Fruit fly (Drosophila melanogaster) S2 (cell line): ENCODE measurements around the gene Wdr81.

Experiments
- CG8478 ChIP-seq: fragments of >200 bp; optimal IDR thresholded peaks from 2 replicates; lab custom pipeline; 2018
- CTCF ChIP-seq, 2 experiments: fragments of >200 bp; optimal IDR thresholded peaks; 2 replicates each; lab custom pipeline; 2018

DNA sequence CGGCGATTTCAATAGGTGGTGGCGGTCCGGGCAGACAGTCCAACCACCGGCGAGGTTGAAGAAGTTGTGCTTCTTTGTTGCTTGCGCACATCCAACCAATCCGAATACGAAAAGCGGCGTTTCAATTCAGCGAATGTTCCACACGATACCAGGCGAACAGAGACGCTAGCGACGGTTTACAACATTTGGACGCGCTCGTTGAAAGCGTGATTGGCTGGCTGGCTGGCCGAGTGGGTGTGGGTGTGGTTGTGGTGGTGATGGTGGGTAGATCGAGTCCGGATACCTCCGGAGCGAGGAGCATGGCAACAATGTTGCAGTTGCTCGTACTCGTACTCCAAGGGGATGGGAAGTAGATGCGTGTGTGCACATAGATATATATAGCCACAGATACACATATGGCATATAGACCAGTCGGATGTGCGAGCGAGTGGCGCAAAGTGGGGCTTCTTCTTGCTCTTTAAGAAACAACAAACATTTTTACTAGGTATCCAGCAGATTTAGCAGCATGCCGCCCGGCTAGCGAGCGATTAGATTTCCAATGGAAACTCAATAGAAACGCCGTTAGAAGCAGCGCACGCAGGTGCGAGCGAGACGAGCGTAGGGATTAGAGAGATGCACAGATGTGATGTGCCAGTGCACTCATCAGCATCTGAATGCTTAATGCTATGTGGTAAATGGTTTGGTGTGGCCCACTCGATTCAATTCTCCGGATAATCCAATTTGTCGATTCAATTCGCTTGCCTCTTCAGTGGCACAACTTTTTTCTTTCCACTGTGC lies 10.5 kb downstream of the Wdr81 start:
- TF ChIP-seq CG8478 (lab: Kevin White, UChicago) (no peak), CTCF (optimal IDR thresholded peaks at IDR 0.05; lab: Kevin White, UChicago) (peak; percentile 12 to 31)
